Fruit fly (Drosophila melanogaster): Measurements from ENCODE around the gene Obp83b.

The Obp83b gene

DNA sequence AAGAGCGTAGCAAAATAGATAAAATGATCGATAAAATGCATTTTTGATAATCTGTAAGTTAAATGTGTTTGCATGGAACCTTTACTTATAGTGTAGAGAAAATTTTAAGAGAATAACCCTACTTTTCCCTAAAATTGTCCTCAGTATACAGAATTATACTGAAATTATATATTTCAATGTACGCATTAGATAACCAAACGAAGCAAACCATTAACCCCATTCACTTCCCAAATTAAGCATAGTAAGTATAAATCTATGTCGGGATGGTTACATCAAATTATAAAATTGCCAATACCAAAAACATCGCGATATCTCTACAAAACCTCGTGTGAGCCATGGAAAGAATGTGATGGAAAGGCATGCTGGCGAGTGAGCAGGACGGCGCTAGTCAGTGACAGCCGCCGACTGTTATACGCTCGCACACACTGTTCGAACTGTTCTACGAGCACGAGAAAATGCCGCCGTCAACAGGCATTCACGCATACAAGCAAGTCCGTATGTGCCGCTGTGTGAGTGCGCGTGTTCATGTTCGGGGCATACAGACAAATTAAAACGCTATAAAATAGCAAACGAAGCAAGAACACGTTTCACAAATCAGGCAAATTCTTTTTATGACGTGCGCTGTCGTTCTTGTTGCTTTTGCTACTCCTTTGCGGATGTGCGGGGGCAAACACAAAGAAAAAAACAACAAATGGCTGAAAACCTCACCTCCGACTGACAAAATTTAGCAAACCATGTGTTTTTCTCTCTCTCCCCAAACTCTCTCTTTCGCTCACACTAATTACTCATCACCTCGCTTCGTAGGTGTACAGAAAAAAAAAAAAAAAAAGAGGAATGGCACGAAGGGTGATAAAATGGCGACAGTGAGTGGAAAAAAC, 30.7 kb upstream of the Obp83b start (continued):
- TF ChIP-seq CG1603 (tag; optimal IDR thresholded peaks at IDR 0.05) (no peak), Mes4 (GFP tag; optimal IDR thresholded peaks at IDR 0.05) (no peak), CG4328 (GFP tag; optimal IDR thresholded peaks at IDR 0.05) (no peak), pfk (GFP tag; optimal IDR thresholded peaks at IDR 0.05) (no peak), oc (tag; optimal IDR thresholded peaks at IDR 0.05) (no peak), Doc2 (GFP tag; IDR thresholded peaks at IDR 0.05) (no peak), scrt (GFP tag; optimal IDR thresholded peaks at IDR 0.05) (peak; percentile 85), corto (GFP tag; optimal IDR thresholded peaks at IDR 0.05) (no peak), row (GFP tag; IDR thresholded peaks at IDR 0.05) (peak; percentile 32; the same call in 1 of the 3 replicates), Ada2b (GFP tag; IDR thresholded peaks at IDR 0.05) (no peak), MTF-1 (GFP tag; optimal IDR thresholded peaks at IDR 0.05; ENCODE audit: borderline replicate concordance) (peak; percentile 33), maf-S (GFP tag; optimal IDR thresholded peaks at IDR 0.05) (peak; percentile 35), Hand (GFP tag; optimal IDR thresholded peaks at IDR 0.05) (peak; percentile 24), Mrtf (GFP tag; IDR thresholded peaks at IDR 0.05) (no peak), CG1792 (GFP tag; optimal IDR thresholded peaks at IDR 0.05) (no peak), cwo (GFP tag; optimal IDR thresholded peaks at IDR 0.05) (peak; percentile 81), Ets65A (GFP tag) (no peak), dati (GFP tag; IDR thresholded peaks at IDR 0.05) (no peak), CG17912 (GFP tag; optimal IDR thresholded peaks at IDR 0.05) (peak; percentile 44), sima (GFP tag; optimal IDR thresholded peaks at IDR 0.05) (no peak), CG17568 (GFP tag; optimal IDR thresholded peaks at IDR 0.05) (no peak), CG31365 (tag; optimal IDR thresholded peaks at IDR 0.05) (no peak), Gsc (GFP tag; IDR thresholded peaks at IDR 0.05) (no peak), CG8388 (GFP tag; optimal IDR thresholded peaks at IDR 0.05) (no peak), CG3065 (GFP tag; optimal IDR thresholded peaks at IDR 0.05) (no peak), vfl (GFP tag; optimal IDR thresholded peaks at IDR 0.05) (no peak), CG17361 (GFP tag; IDR thresholded peaks at IDR 0.05) (peak; percentile 40; the same call in 1 of the 3 replicates), CG4404 (GFP tag; IDR thresholded peaks at IDR 0.05) (no peak), CG13296 (GFP tag; optimal IDR thresholded peaks at IDR 0.05) (no peak), Sin3A (optimal IDR thresholded peaks at IDR 0.05) (no peak), B-H2 (GFP tag; optimal IDR thresholded peaks at IDR 0.05) (peak; percentile 47), dysf (GFP tag; IDR thresholded peaks at IDR 0.05) (no peak), en (GFP tag; optimal IDR thresholded peaks at IDR 0.05) (no peak), CG32532 (GFP tag; IDR thresholded peaks at IDR 0.05) (peak; percentile 16; the same call in 1 of the 2 replicates), Taf1 (GFP tag; IDR thresholded peaks at IDR 0.05) (no peak), Dek (tag; optimal IDR thresholded peaks at IDR 0.05) (no peak), Dp (GFP tag; optimal IDR thresholded peaks at IDR 0.05) (no peak), CG1832 (GFP tag; optimal IDR thresholded peaks at IDR 0.05) (peak; percentile 74), CG6683 (GFP tag; optimal IDR thresholded peaks at IDR 0.05) (peak; percentile 19), TFAM (GFP tag; optimal IDR thresholded peaks at IDR 0.05) (no peak), Stat92E (GFP tag; optimal IDR thresholded peaks at IDR 0.05) (peak in 1 of 3 experiments; percentile 3), Dip2 (GFP tag; IDR thresholded peaks at IDR 0.05) (no peak), CG2202 (tag; optimal IDR thresholded peaks at IDR 0.05) (no peak), MBD-R2 (GFP tag; IDR thresholded peaks at IDR 0.05) (peak; percentile 27; the same call in 1 of the 2 replicates), slou (GFP tag; optimal IDR thresholded peaks at IDR 0.05) (no peak), CG9609 (GFP tag; optimal IDR thresholded peaks at IDR 0.05) (no peak), CG4820 (GFP tag; optimal IDR thresholded peaks at IDR 0.05) (peak; percentile 26), chinmo (GFP tag; IDR thresholded peaks at IDR 0.05; ENCODE audit: partially characterized antibody) (peak; percentile 76; the same call in 1 of the 4 replicates), caup (GFP tag; optimal IDR thresholded peaks at IDR 0.05; ENCODE audit: severe bottlenecking) (peak; percentile 28)

All from whole organism, embryonic.